Worm (Caenorhabditis elegans) whole organism, L2 larva: Measurements from ENCODE around the gene C44C1.6.

Source experiments
- ama-1 ChIP-seq: fragments of 150-350 bp; optimal IDR thresholded peaks from 2 replicates; lab custom pipeline; 2018; ENCODE audit warnings: inconsistent platforms
- egl-27 ChIP-seq: sonication (generic microtip); optimal IDR thresholded peaks from 3 replicates; lab custom pipeline; 2017; ENCODE audit warnings: missing biosample characterization, missing genetic modification reagents, missing genetic modification characterization
- mdl-1 ChIP-seq, 2 experiments: fragments of 150-350 bp in 1 of 2; sonication (generic microtip) in 1 of 2; optimal IDR thresholded peaks; 2 replicates each; lab custom pipeline; 2017; ENCODE audit warnings: missing biosample characterization in 2 of 2, missing genetic modification characterization in 2 of 2
- nhr-21 ChIP-seq: fragments of 150-350 bp; optimal IDR thresholded peaks from 2 replicates; lab custom pipeline; 2014; ENCODE audit warnings: missing biosample characterization, missing genetic modification characterization
- nhr-23 ChIP-seq: fragments of 150-350 bp; optimal IDR thresholded peaks from 2 replicates; lab custom pipeline; 2014; ENCODE audit warnings: missing biosample characterization, missing genetic modification reagents, missing genetic modification characterization
- unc-39 ChIP-seq: fragments of 150-350 bp; optimal IDR thresholded peaks from 2 replicates; lab custom pipeline; 2014; ENCODE audit warnings: missing biosample characterization, missing genetic modification characterization

- no peak for TF ChIP-seq ama-1
- TF ChIP-seq nhr-23 (tag; lab: Kevin White, UChicago): no peak
- TF ChIP-seq mdl-1 (tag; optimal IDR thresholded peaks at IDR 0.05; lab: Kevin White, UChicago): no peak
- no peak for TF ChIP-seq nhr-21 (tag; lab: Kevin White, UChicago)
- TF ChIP-seq unc-39: no peak
- no peak for TF ChIP-seq egl-27 (tag; lab: Kevin White, UChicago)
These were observed 48.5 kb upstream of the C44C1.6 start for ce11 chrX:1018586-1018985.
